Fruit fly (Drosophila melanogaster) whole organism, embryonic: ENCODE data around the gene ATPsynepsilonL.

Source experiments
- Aef1 ChIP-seq: fragments of 200-800 bp; sonication (Bioruptor generic); IDR thresholded peaks from 3 replicates; pipeline ENCODE4 v1.3.6; 2022; ENCODE audit warnings: missing biosample characterization, missing genetic modification characterization
- Atf6 ChIP-seq: fragments of 200-800 bp; sonication (Bioruptor generic); IDR thresholded peaks from 2 replicates; pipeline ENCODE4 v1.3.6; 2022; ENCODE audit warnings: missing biosample characterization, missing genetic modification characterization
- CG10565 ChIP-seq: fragments of 200-800 bp; sonication (Bioruptor generic); optimal IDR thresholded peaks from 3 replicates; lab custom pipeline; 2016; ENCODE audit warnings: missing biosample characterization, mild to moderate bottlenecking, missing genetic modification characterization
- CG10979 ChIP-seq: fragments of 200-800 bp; sonication (Bioruptor generic); optimal IDR thresholded peaks from 2 replicates; lab custom pipeline; 2018; ENCODE audit warnings: missing biosample characterization, mild to moderate bottlenecking, missing genetic modification characterization, moderate library complexity
- CG11560 ChIP-seq: fragments of 200-800 bp; sonication (Bioruptor generic); IDR thresholded peaks from 3 replicates; pipeline ENCODE4 v1.3.6; 2022; ENCODE audit warnings: missing biosample characterization, missing genetic modification characterization
- CG12104 ChIP-seq: fragments of 200-800 bp; sonication (Bioruptor generic); optimal IDR thresholded peaks from 3 replicates; lab custom pipeline; 2016; ENCODE audit warnings: missing biosample characterization, missing genetic modification characterization
- CG12744 ChIP-seq: fragments of 200-800 bp; sonication (Bioruptor generic); optimal IDR thresholded peaks from 2 replicates; lab custom pipeline; 2016; ENCODE audit warnings: missing biosample characterization, missing genetic modification characterization
- CG13424 ChIP-seq: fragments of 200-800 bp; sonication (Bioruptor generic); optimal IDR thresholded peaks from 2 replicates; lab custom pipeline; 2019; ENCODE audit warnings: missing biosample characterization, mild to moderate bottlenecking, missing genetic modification characterization, moderate library complexity
- CG17568 ChIP-seq: fragments of 200-800 bp; sonication (Bioruptor generic); optimal IDR thresholded peaks from 2 replicates; lab custom pipeline; 2018; ENCODE audit warnings: missing biosample characterization, mild to moderate bottlenecking, missing genetic modification characterization, moderate library complexity
- CG17829 ChIP-seq: fragments of 200-800 bp; optimal IDR thresholded peaks from 2 replicates; lab custom pipeline; 2019; ENCODE audit warnings: missing biosample characterization, mild to moderate bottlenecking, missing genetic modification characterization, moderate library complexity
- CG18619 ChIP-seq: fragments of 200-800 bp; sonication (Bioruptor generic); optimal IDR thresholded peaks from 3 replicates; lab custom pipeline; 2017; ENCODE audit warnings: missing biosample characterization, mild to moderate bottlenecking, missing genetic modification characterization
- CG3281 ChIP-seq: fragments of 200-800 bp; sonication (Bioruptor generic); optimal IDR thresholded peaks from 3 replicates; lab custom pipeline; 2017; ENCODE audit warnings: missing biosample characterization, mild to moderate bottlenecking, missing genetic modification characterization
- CG3407 ChIP-seq: fragments of 200-800 bp; sonication (Bioruptor generic); optimal IDR thresholded peaks from 2 replicates; lab custom pipeline; 2018; ENCODE audit warnings: missing biosample characterization, mild to moderate bottlenecking, missing genetic modification characterization
- CG4360 ChIP-seq: fragments of 200-800 bp; sonication (Bioruptor generic); IDR thresholded peaks from 2 replicates; pipeline ENCODE4 v1.3.6; 2022; ENCODE audit warnings: missing biosample characterization, missing genetic modification characterization
- CG5180 ChIP-seq: fragments of 200-800 bp; sonication (Bioruptor generic); optimal IDR thresholded peaks from 3 replicates; lab custom pipeline; 2017; ENCODE audit warnings: missing biosample characterization, missing genetic modification characterization, mild to moderate bottlenecking, moderate library complexity, missing genetic modification reagents
- CG7839 ChIP-seq: fragments of 200-800 bp; sonication (Bioruptor generic); optimal IDR thresholded peaks from 3 replicates; lab custom pipeline; 2018; ENCODE audit warnings: missing biosample characterization, mild to moderate bottlenecking, missing genetic modification characterization, moderate library complexity
- CG8388 ChIP-seq: fragments of 200-800 bp; sonication (Bioruptor generic); optimal IDR thresholded peaks from 2 replicates; lab custom pipeline; 2019; ENCODE audit warnings: missing biosample characterization, mild to moderate bottlenecking, missing genetic modification characterization, moderate library complexity
- CG8944 ChIP-seq: fragments of 200-800 bp; sonication (Bioruptor generic); optimal IDR thresholded peaks from 3 replicates; lab custom pipeline; 2016; ENCODE audit warnings: missing biosample characterization, missing genetic modification characterization
- CG9609 ChIP-seq: fragments of 200-800 bp; sonication (Bioruptor generic); optimal IDR thresholded peaks from 3 replicates; lab custom pipeline; 2016; ENCODE audit warnings: missing biosample characterization, missing genetic modification characterization
- ERR ChIP-seq: fragments of 200-800 bp; sonication (Bioruptor generic); optimal IDR thresholded peaks from 2 replicates; lab custom pipeline; 2016; ENCODE audit warnings: missing biosample characterization, missing genetic modification characterization
- HLH3B ChIP-seq: fragments of 200-800 bp; sonication (Bioruptor generic); IDR thresholded peaks from 2 replicates; pipeline ENCODE4 v1.3.6; 2022; ENCODE audit warnings: missing biosample characterization, missing genetic modification characterization
- Hr51 ChIP-seq, 2 experiments: fragments of 200-800 bp; sonication (Bioruptor generic); optimal IDR thresholded peaks; 2 replicates in 1 of 2; 3 replicates in 1 of 2; lab custom pipeline; 2016 to 2018; ENCODE audit warnings: missing biosample characterization in 2 of 2, missing genetic modification characterization in 2 of 2, mild to moderate bottlenecking in 1 of 2, moderate library complexity in 1 of 2
- MESR4 ChIP-seq: fragments of 200-800 bp; sonication (Bioruptor generic); optimal IDR thresholded peaks from 2 replicates; lab custom pipeline; 2018; ENCODE audit warnings: missing biosample characterization, mild to moderate bottlenecking, missing genetic modification characterization, moderate library complexity
- MTF-1 ChIP-seq: fragments of 200-800 bp; sonication (Bioruptor generic); optimal IDR thresholded peaks from 2 replicates; lab custom pipeline; 2018; ENCODE audit warnings: missing biosample characterization, mild to moderate bottlenecking, missing genetic modification characterization, borderline replicate concordance
- Max ChIP-seq: fragments of 200-800 bp; sonication (Bioruptor generic); optimal IDR thresholded peaks from 2 replicates; lab custom pipeline; 2016; ENCODE audit warnings: missing biosample characterization, mild to moderate bottlenecking, missing genetic modification characterization
- Oli ChIP-seq: fragments of 200-800 bp; sonication (Bioruptor generic); optimal IDR thresholded peaks from 2 replicates; lab custom pipeline; 2018; ENCODE audit warnings: missing biosample characterization, mild to moderate bottlenecking, missing genetic modification characterization, moderate library complexity
- Opbp ChIP-seq: fragments of 200-800 bp; sonication (Bioruptor generic); IDR thresholded peaks from 3 replicates; pipeline ENCODE4 v1.3.6; 2022; ENCODE audit warnings: missing biosample characterization, missing genetic modification characterization; ENCODE audit not compliant: partially characterized antibody
- ara ChIP-seq: fragments of 200-800 bp; sonication (Bioruptor generic); IDR thresholded peaks from 2 replicates; pipeline ENCODE4 v1.3.6; 2022; ENCODE audit warnings: missing biosample characterization, missing genetic modification characterization
- bcd ChIP-seq: fragments of 200-800 bp; sonication (Bioruptor generic); optimal IDR thresholded peaks from 2 replicates; lab custom pipeline; 2017; ENCODE audit warnings: missing biosample characterization, mild to moderate bottlenecking, missing genetic modification characterization
- bowl ChIP-seq: fragments of 200-800 bp; sonication (Bioruptor generic); IDR thresholded peaks from 2 replicates; pipeline ENCODE4 v1.3.6; 2022; ENCODE audit warnings: missing biosample characterization, missing genetic modification characterization
- crp ChIP-seq, 2 experiments: fragments of 200-800 bp; sonication (Bioruptor generic); optimal IDR thresholded peaks; 2 replicates in 1 of 2; 3 replicates in 1 of 2; lab custom pipeline; 2017; ENCODE audit warnings: missing biosample characterization in 2 of 2, missing genetic modification characterization in 2 of 2, mild to moderate bottlenecking in 1 of 2, moderate library complexity in 1 of 2
- dmrt11E ChIP-seq: fragments of 200-800 bp; sonication (Bioruptor generic); optimal IDR thresholded peaks from 3 replicates; lab custom pipeline; 2018; ENCODE audit warnings: missing biosample characterization, mild to moderate bottlenecking, missing genetic modification characterization, moderate library complexity
- ems ChIP-seq: fragments of 200-800 bp; sonication (Bioruptor generic); optimal IDR thresholded peaks from 3 replicates; lab custom pipeline; 2016; ENCODE audit warnings: missing biosample characterization, missing genetic modification characterization
- fd3F ChIP-seq: fragments of 200-800 bp; sonication (Bioruptor generic); optimal IDR thresholded peaks from 2 replicates; lab custom pipeline; 2018; ENCODE audit warnings: missing biosample characterization, mild to moderate bottlenecking, missing genetic modification characterization, moderate library complexity
- ftz-f1 ChIP-seq: fragments of 200-800 bp; sonication (Bioruptor generic); optimal IDR thresholded peaks from 2 replicates; lab custom pipeline; 2016; ENCODE audit warnings: missing biosample characterization, missing genetic modification characterization
- hbn ChIP-seq: fragments of 200-800 bp; sonication (Bioruptor generic); IDR thresholded peaks from 2 replicates; pipeline ENCODE4 v1.3.6; 2022; ENCODE audit warnings: missing biosample characterization, missing genetic modification characterization; ENCODE audit not compliant: partially characterized antibody
- her ChIP-seq: fragments of 200-800 bp; sonication (Bioruptor generic); optimal IDR thresholded peaks from 2 replicates; lab custom pipeline; 2016; ENCODE audit warnings: missing biosample characterization, missing genetic modification characterization
- hth ChIP-seq: fragments of >200 bp; optimal IDR thresholded peaks from 2 replicates; lab custom pipeline; 2017; ENCODE audit warnings: inconsistent platforms
- jumu ChIP-seq: fragments of 200-800 bp; sonication (Bioruptor generic); optimal IDR thresholded peaks from 3 replicates; lab custom pipeline; 2016; ENCODE audit warnings: missing biosample characterization, missing genetic modification characterization
- maf-S ChIP-seq: fragments of 200-800 bp; sonication (Bioruptor generic); optimal IDR thresholded peaks from 2 replicates; lab custom pipeline; 2016; ENCODE audit warnings: missing biosample characterization, missing genetic modification characterization
- nmo ChIP-seq: fragments of 200-800 bp; sonication (Bioruptor generic); optimal IDR thresholded peaks from 2 replicates; lab custom pipeline; 2018; ENCODE audit warnings: missing biosample characterization, mild to moderate bottlenecking, missing genetic modification characterization, moderate library complexity
- org-1 ChIP-seq: fragments of 200-800 bp; sonication (Bioruptor generic); optimal IDR thresholded peaks from 2 replicates; lab custom pipeline; 2017; ENCODE audit warnings: missing biosample characterization, missing genetic modification characterization
- otp ChIP-seq: fragments of 200-800 bp; sonication (Bioruptor generic); IDR thresholded peaks from 3 replicates; pipeline ENCODE4, ENCODE4 v1.3.6; 2022; ENCODE audit warnings: missing biosample characterization, missing genetic modification characterization
- p53 ChIP-seq: fragments of 200-800 bp; sonication (Bioruptor generic); optimal IDR thresholded peaks from 2 replicates; lab custom pipeline; 2016; ENCODE audit warnings: missing biosample characterization, missing genetic modification characterization
- row ChIP-seq: fragments of 200-800 bp; sonication (Bioruptor generic); IDR thresholded peaks from 3 replicates; pipeline ENCODE4 v1.3.6; 2022; ENCODE audit warnings: missing biosample characterization, missing genetic modification characterization
- schlank ChIP-seq: fragments of 200-800 bp; sonication (Bioruptor generic); optimal IDR thresholded peaks from 2 replicates; lab custom pipeline; 2018; ENCODE audit warnings: missing biosample characterization, mild to moderate bottlenecking, missing genetic modification characterization
- slou ChIP-seq: fragments of 200-800 bp; sonication (Bioruptor generic); optimal IDR thresholded peaks from 3 replicates; lab custom pipeline; 2016; ENCODE audit warnings: missing biosample characterization, missing genetic modification characterization
- so ChIP-seq: fragments of 200-800 bp; sonication (Bioruptor generic); IDR thresholded peaks from 3 replicates; pipeline ENCODE4 v1.3.6; 2022; ENCODE audit warnings: missing biosample characterization, missing genetic modification characterization
- sr ChIP-seq: fragments of 200-800 bp; sonication (Bioruptor generic); IDR thresholded peaks from 3 replicates; pipeline ENCODE4 v1.3.6; 2022; ENCODE audit warnings: missing biosample characterization, missing genetic modification characterization
- tap ChIP-seq: fragments of 200-800 bp; optimal IDR thresholded peaks from 3 replicates; lab custom pipeline; 2019; ENCODE audit warnings: missing biosample characterization, mild to moderate bottlenecking, missing genetic modification characterization, moderate library complexity
- vfl ChIP-seq: fragments of 200-800 bp; sonication (Bioruptor generic); optimal IDR thresholded peaks from 2 replicates; lab custom pipeline; 2016; ENCODE audit warnings: missing biosample characterization, missing genetic modification characterization
- wdn ChIP-seq: fragments of 200-800 bp; sonication (Bioruptor generic); IDR thresholded peaks from 2 replicates; pipeline ENCODE4 v1.3.6; 2022; ENCODE audit warnings: missing biosample characterization, missing genetic modification characterization

The ATPsynepsilonL gene

dm6 chr3R:10111815-10112185 is 9.8 kb upstream of the ATPsynepsilonL start (continued):
- TF ChIP-seq CG10565 (GFP tag; lab: Kevin White, UChicago) (no peak), hth (no peak), Hr51 (GFP tag; optimal IDR thresholded peaks at IDR 0.05; lab: Kevin White, UChicago) (no peak), bcd (peak; percentile 24), CG5180 (GFP tag; lab: Kevin White, UChicago) (no peak), ara (GFP tag; lab: Robert Waterston, UW) (no peak), ems (no peak), CG8944 (GFP tag; lab: Kevin White, UChicago) (no peak), Max (GFP tag; lab: Kevin White, UChicago) (no peak), CG8388 (peak; percentile 13), vfl (no peak), ftz-f1 (no peak), wdn (no peak), slou (no peak), CG17568 (GFP tag; lab: Kevin White, UChicago) (no peak), otp (no peak), CG18619 (GFP tag; lab: Kevin White, UChicago) (peak; percentile 22), ERR (GFP tag; lab: Kevin White, UChicago) (no peak), CG17829 (tag; lab: Kevin White, UChicago) (peak; percentile 32), Atf6 (GFP tag; lab: Robert Waterston, UW) (no peak), Opbp (GFP tag; lab: Robert Waterston, UW) (no peak), row (GFP tag; lab: Robert Waterston, UW) (no peak; the same call in 2 of the 3 replicates), Aef1 (GFP tag; lab: Robert Waterston, UW) (no peak), maf-S (GFP tag; lab: Kevin White, UChicago) (no peak), CG12104 (GFP tag; lab: Kevin White, UChicago) (no peak), nmo (GFP tag; lab: Kevin White, UChicago) (peak; percentile 7), schlank (no peak), CG4360 (no peak), hbn (GFP tag; lab: Robert Waterston, UW) (no peak), CG9609 (GFP tag; lab: Kevin White, UChicago) (no peak), her (GFP tag; lab: Kevin White, UChicago) (no peak), fd3F (no peak), jumu (no peak), sr (GFP tag; lab: Robert Waterston, UW) (no peak), CG12744 (no peak), dmrt11E (peak; percentile 33), crp (GFP tag; optimal IDR thresholded peaks at IDR 0.05; lab: Kevin White, UChicago) (no peak), CG11560 (tag; lab: Robert Waterston, UW) (no peak), p53 (GFP tag; lab: Kevin White, UChicago) (no peak), MTF-1 (GFP tag; lab: Kevin White, UChicago) (no peak), bowl (GFP tag; lab: Robert Waterston, UW) (no peak), CG3407 (GFP tag; lab: Kevin White, UChicago) (no peak), Oli (tag; lab: Kevin White, UChicago) (peak; percentile 24), MESR4 (GFP tag; lab: Kevin White, UChicago) (no peak), tap (tag; lab: Kevin White, UChicago) (no peak), HLH3B (no peak), so (GFP tag; lab: Robert Waterston, UW) (no peak), CG13424 (tag; lab: Kevin White, UChicago) (peak; percentile 7), org-1 (no peak), CG3281 (GFP tag; lab: Kevin White, UChicago) (peak; percentile 4), CG7839 (tag; lab: Kevin White, UChicago) (peak; percentile 41), CG10979 (tag; lab: Kevin White, UChicago) (peak; percentile 50)
